Fruit fly (Drosophila melanogaster) Kc167 (cell line): ENCODE results near the gene Polr2M.

Experiments used
- insv ChIP-seq: fragments of >200 bp; optimal IDR thresholded peaks from 3 replicates; lab custom pipeline; 2018; ENCODE audit warnings: missing external identifiers
- ttk ChIP-seq: sonication (Bioruptor generic); optimal IDR thresholded peaks from 2 replicates; lab custom pipeline; 2017; ENCODE audit warnings: missing external identifiers

dm6 chr3R:19238934-19239333 lies 9.7 kb downstream of the Polr2M start:
- no peak for TF ChIP-seq ttk (lab: Kevin White, UChicago)
- TF ChIP-seq insv (lab: Kevin White, UChicago): no peak
